Fruit fly (Drosophila melanogaster): ENCODE results near the gene Mnat9.

Mnat9 gene

DNA sequence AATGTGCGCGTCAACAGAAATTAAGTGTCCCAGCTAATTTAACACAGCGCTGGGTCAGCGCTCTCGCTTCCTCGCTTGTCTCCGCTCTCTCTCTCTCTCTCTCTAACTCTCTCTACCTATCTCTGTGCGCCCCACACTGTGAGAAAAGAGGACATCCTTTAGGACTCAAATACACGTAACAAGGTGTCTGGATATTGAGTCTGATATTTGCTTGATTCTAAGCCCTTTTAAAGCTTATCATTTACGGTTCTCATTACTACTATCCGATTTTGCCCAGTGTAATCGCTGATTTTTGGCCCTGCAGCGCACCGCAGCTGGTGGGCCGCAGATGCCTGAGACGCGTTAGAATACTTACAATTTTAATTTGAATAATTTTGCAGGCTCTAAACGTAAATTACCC is 20.5 kb upstream of the Mnat9 start (continued):
- no peak for TF ChIP-seq CG31441 (GFP tag; IDR thresholded peaks at IDR 0.05)
- no peak for TF ChIP-seq Ravus (GFP tag; IDR thresholded peaks at IDR 0.05)
- peak; percentile 50 for TF ChIP-seq CG15269 (tag; optimal IDR thresholded peaks at IDR 0.05)
- TF ChIP-seq CG7556 (GFP tag; optimal IDR thresholded peaks at IDR 0.05): peak; percentile 39
- TF ChIP-seq CG13894 (tag; optimal IDR thresholded peaks at IDR 0.05): no peak
- TF ChIP-seq Usf (GFP tag; optimal IDR thresholded peaks at IDR 0.05): no peak
- peak; percentile 15 for TF ChIP-seq Myb (GFP tag; optimal IDR thresholded peaks at IDR 0.05)
- TF ChIP-seq CG1602 (GFP tag; optimal IDR thresholded peaks at IDR 0.05): no peak
- peak; percentile 12 for TF ChIP-seq zfh2 (GFP tag; optimal IDR thresholded peaks at IDR 0.05)
- TF ChIP-seq so (GFP tag; IDR thresholded peaks at IDR 0.05): no peak
- TF ChIP-seq Hr78 (GFP tag; optimal IDR thresholded peaks at IDR 0.05): no peak
- TF ChIP-seq CG9876 (GFP tag; optimal IDR thresholded peaks at IDR 0.05): peak; percentile 21
- TF ChIP-seq chm (GFP tag; IDR thresholded peaks at IDR 0.05): no peak; the same call in 1 of the 2 replicates
- no peak for TF ChIP-seq ssp (GFP tag; IDR thresholded peaks at IDR 0.05)
- peak; percentile 41 for TF ChIP-seq CG15514 (GFP tag; optimal IDR thresholded peaks at IDR 0.05)
- TF ChIP-seq sob (GFP tag; IDR thresholded peaks at IDR 0.05): peak; percentile 30; the same call in 1 of the 2 replicates
- peak; percentile 22 for TF ChIP-seq B-H2 (GFP tag; optimal IDR thresholded peaks at IDR 0.05)
- peak; percentile 82 for TF ChIP-seq Med (GFP tag)
- no peak for TF ChIP-seq dysf (GFP tag; IDR thresholded peaks at IDR 0.05)
- no peak for TF ChIP-seq CG9797 (GFP tag; optimal IDR thresholded peaks at IDR 0.05)
- no peak for TF ChIP-seq eyg (GFP tag; optimal IDR thresholded peaks at IDR 0.05)
- TF ChIP-seq CG3281 (GFP tag; optimal IDR thresholded peaks at IDR 0.05): peak; percentile 56
- TF ChIP-seq tap (tag; optimal IDR thresholded peaks at IDR 0.05): no peak
- TF ChIP-seq D19A (tag; optimal IDR thresholded peaks at IDR 0.05): no peak
- TF ChIP-seq fd3F (GFP tag; optimal IDR thresholded peaks at IDR 0.05): peak; percentile 12
- TF ChIP-seq Nf-YC (tag; optimal IDR thresholded peaks at IDR 0.05): no peak
- no peak for TF ChIP-seq CG30431 (GFP tag; optimal IDR thresholded peaks at IDR 0.05)
- 0 out of 2 replicates have a peak, but pooled peaks have one; percentile 52 for TF ChIP-seq sisA (GFP tag; IDR thresholded peaks at IDR 0.05)
- peak; percentile 4 for TF ChIP-seq dmrt11E (tag; optimal IDR thresholded peaks at IDR 0.05)
- no peak for TF ChIP-seq Sry-β (GFP tag; optimal IDR thresholded peaks at IDR 0.05)
- no peak for TF ChIP-seq CG9437 (GFP tag; optimal IDR thresholded peaks at IDR 0.05)
- TF ChIP-seq CG1647 (GFP tag; optimal IDR thresholded peaks at IDR 0.05): peak; percentile 3
- no peak for TF ChIP-seq Mrtf (GFP tag; IDR thresholded peaks at IDR 0.05)
- TF ChIP-seq CG3065 (GFP tag; optimal IDR thresholded peaks at IDR 0.05): no peak
- TF ChIP-seq CG33213 (GFP tag; optimal IDR thresholded peaks at IDR 0.05): no peak
- TF ChIP-seq CG17359 (tag; optimal IDR thresholded peaks at IDR 0.05): peak; percentile 31
- TF ChIP-seq HLH3B (GFP tag; IDR thresholded peaks at IDR 0.05): peak; percentile 35; the same call in 1 of the 2 replicates
- TF ChIP-seq CG16779 (GFP tag; IDR thresholded peaks at IDR 0.05): no peak
- TF ChIP-seq CG11456 (GFP tag; IDR thresholded peaks at IDR 0.05): peak; percentile 59; the same call in 2 of the 3 replicates
- no peak for TF ChIP-seq shn (GFP tag; optimal IDR thresholded peaks at IDR 0.05)
- TF ChIP-seq Chrac-16 (GFP tag; optimal IDR thresholded peaks at IDR 0.05): peak; percentile 26
- no peak for TF ChIP-seq CG31365 (tag; optimal IDR thresholded peaks at IDR 0.05)
- TF ChIP-seq ase (GFP tag; IDR thresholded peaks at IDR 0.05): no peak
- TF ChIP-seq H2.0 (GFP tag; IDR thresholded peaks at IDR 0.05): no peak
- peak; percentile 8 for TF ChIP-seq D19B (GFP tag; optimal IDR thresholded peaks at IDR 0.05)
- peak; percentile 36; the same call in 1 of the 2 replicates for TF ChIP-seq Atf6 (GFP tag; IDR thresholded peaks at IDR 0.05)
- TF ChIP-seq pum (GFP tag; optimal IDR thresholded peaks at IDR 0.05): peak; percentile 23
- no peak for TF ChIP-seq croc (GFP tag; conservative IDR thresholded peaks at IDR 0.05)
- no peak for TF ChIP-seq CG13296 (GFP tag; optimal IDR thresholded peaks at IDR 0.05)
- peak; percentile 27 for TF ChIP-seq CG12391 (tag; optimal IDR thresholded peaks at IDR 0.05)
- no peak for TF ChIP-seq CG14860 (GFP tag; IDR thresholded peaks at IDR 0.05; ENCODE audit: partially characterized antibody)
- TF ChIP-seq CG6683 (GFP tag; optimal IDR thresholded peaks at IDR 0.05): no peak

All from whole organism, embryonic.